Fruit fly (Drosophila melanogaster) whole organism, prepupa: Measurements from ENCODE around the gene mor.
A peak's percentile ranks its signal among the peaks of the same experiment; 100 is the strongest.

Experiments used
- CG6854 ChIP-seq: fragments of 200-800 bp; sonication (Bioruptor generic); optimal IDR thresholded peaks from 2 replicates; lab custom pipeline; 2017; ENCODE audit warnings: missing biosample characterization, mild to moderate bottlenecking, missing genetic modification characterization
- CG8119 ChIP-seq: fragments of 200-800 bp; sonication (Bioruptor generic); IDR thresholded peaks from 3 replicates; pipeline ENCODE4 v1.3.6; 2022; ENCODE audit warnings: missing biosample characterization, missing genetic modification characterization
- CG8319 ChIP-seq: fragments of 200-800 bp; sonication (Bioruptor generic); optimal IDR thresholded peaks from 3 replicates; lab custom pipeline; 2016; ENCODE audit warnings: missing biosample characterization, missing genetic modification characterization
- CG9139 ChIP-seq: fragments of 200-800 bp; sonication (Bioruptor generic); optimal IDR thresholded peaks from 3 replicates; lab custom pipeline; 2017; ENCODE audit warnings: missing biosample characterization, mild to moderate bottlenecking, missing genetic modification characterization
- Ets21C ChIP-seq: fragments of 200-800 bp; sonication (Bioruptor generic); optimal IDR thresholded peaks from 3 replicates; lab custom pipeline; 2016; ENCODE audit warnings: missing biosample characterization, missing genetic modification characterization
- Gug ChIP-seq: fragments of 200-800 bp; sonication (Bioruptor generic); IDR thresholded peaks from 2 replicates; pipeline ENCODE4 v1.3.6; 2022; ENCODE audit warnings: missing biosample characterization, missing genetic modification characterization
- esn ChIP-seq: fragments of 200-800 bp; sonication (Bioruptor generic); optimal IDR thresholded peaks from 2 replicates; lab custom pipeline; 2016; ENCODE audit warnings: missing biosample characterization, mild to moderate bottlenecking, missing genetic modification characterization, moderate library complexity
- lz ChIP-seq: fragments of 200-800 bp; sonication (Bioruptor generic); optimal IDR thresholded peaks from 3 replicates; lab custom pipeline; 2016; ENCODE audit warnings: missing biosample characterization, missing genetic modification characterization
- svp ChIP-seq: fragments of 200-800 bp; sonication (Bioruptor generic); peaks from one replicate; lab custom pipeline; 2016; ENCODE audit warnings: missing biosample characterization, missing genetic modification characterization
- vri ChIP-seq: fragments of 200-800 bp; sonication (Bioruptor generic); optimal IDR thresholded peaks from 3 replicates; lab custom pipeline; 2016; ENCODE audit warnings: missing biosample characterization, mild to moderate bottlenecking, missing genetic modification characterization

DNA sequence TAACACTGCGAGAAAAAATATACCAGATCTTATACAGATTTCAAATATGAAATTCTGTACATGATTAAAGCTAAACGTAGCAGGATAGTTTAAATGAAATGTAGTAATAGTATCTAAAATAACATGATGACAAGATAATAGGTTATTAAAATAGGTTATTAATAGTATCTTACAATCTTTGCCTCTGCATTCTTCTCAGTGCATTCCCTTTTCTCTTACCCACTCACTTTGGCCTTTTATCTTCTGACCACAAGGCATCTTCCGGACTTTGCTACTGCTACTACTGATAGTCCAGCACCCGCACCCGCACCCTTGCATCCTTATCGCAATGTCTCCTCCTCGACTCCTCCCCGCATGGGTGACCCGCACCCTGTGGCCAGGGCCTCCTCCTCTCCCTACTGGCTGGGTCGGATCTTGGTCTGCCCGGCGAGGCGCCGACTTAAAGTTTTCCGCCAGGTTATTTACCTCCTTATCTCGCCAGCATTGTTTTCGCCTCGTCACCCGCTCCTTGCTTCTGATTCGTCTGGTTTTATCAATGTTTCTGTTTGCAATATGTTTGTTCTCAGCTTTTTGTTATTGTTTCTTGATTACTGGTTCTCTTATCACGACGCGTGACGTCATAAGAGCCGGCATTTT is 11.9 kb upstream of the mor start:
- peak; percentile 70 for TF ChIP-seq lz (GFP tag; lab: Kevin White, UChicago)
- TF ChIP-seq CG8119 (GFP tag; lab: Robert Waterston, UW), result peak; percentile 86
- peak; percentile 58 for TF ChIP-seq CG8319
- TF ChIP-seq CG9139 (GFP tag; lab: Kevin White, UChicago), result peak; percentile 74
- TF ChIP-seq CG6854 (GFP tag; lab: Kevin White, UChicago), result peak; percentile 26
- peak; percentile 41 for TF ChIP-seq Ets21C
- peak; percentile 79 for TF ChIP-seq Gug (GFP tag; lab: Robert Waterston, UW)
- TF ChIP-seq svp (GFP tag; lab: Kevin White, UChicago), result peak; percentile 98
- peak; percentile 87 for TF ChIP-seq esn (GFP tag; lab: Kevin White, UChicago)
- peak; percentile 27 for TF ChIP-seq vri (GFP tag; lab: Kevin White, UChicago)
